Worm (Caenorhabditis elegans): ENCODE measurements around the gene pph-2.

Gene pph-2

DNA sequence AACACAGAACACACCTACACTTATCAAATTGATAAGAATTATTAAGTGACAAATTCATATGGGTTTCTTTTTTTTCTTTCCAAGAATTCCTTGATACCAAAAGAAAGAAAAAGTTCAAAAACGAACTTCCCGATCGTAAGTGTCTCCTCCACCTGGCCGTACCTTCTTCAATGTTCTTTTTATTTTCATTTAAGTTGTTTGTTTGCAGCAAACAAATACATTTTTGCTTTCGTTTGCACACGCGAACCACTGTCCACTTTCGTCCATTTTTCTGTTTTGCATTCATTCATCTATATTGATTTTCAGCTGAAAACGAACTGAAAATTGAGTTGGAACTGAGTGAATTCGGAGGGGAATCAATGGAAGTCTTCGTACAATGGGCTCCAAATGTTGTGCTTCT lies 34.1 kb upstream of the pph-2 start, which contains the start of gene VZK822L.2:
Gene VZK822L.2 (plus strand): TSS at position 301 of the 400 bp plus-strand sequence.
- no peak for TF ChIP-seq tbx-11 (GFP tag; IDR thresholded peaks at IDR 0.05)
- TF ChIP-seq hnd-1 (tag; optimal IDR thresholded peaks at IDR 0.05): no peak
- no peak for TF ChIP-seq F13C5.2 (tag; optimal IDR thresholded peaks at IDR 0.05)

DNA sequence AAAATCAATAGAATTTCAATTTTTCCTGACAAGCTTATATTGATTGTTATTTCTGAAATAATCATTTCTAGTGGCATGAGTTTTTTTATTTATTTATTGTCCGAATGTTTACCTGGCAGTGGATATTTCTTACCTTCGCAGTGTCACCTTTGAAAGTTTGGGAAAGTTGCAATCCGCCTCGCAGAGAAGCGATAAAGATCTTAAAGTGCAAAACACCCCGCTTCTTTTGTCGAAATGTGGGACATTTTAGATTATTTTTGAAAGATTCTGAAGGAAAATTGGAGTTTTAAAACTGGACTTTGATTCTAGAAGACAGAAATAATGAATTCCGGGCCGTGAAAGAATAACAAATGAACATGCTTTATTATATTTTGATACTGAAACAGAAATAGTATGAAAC lies 31.2 kb upstream of the pph-2 start:
- TF ChIP-seq pes-1 (GFP tag; IDR thresholded peaks at IDR 0.05): no peak

DNA sequence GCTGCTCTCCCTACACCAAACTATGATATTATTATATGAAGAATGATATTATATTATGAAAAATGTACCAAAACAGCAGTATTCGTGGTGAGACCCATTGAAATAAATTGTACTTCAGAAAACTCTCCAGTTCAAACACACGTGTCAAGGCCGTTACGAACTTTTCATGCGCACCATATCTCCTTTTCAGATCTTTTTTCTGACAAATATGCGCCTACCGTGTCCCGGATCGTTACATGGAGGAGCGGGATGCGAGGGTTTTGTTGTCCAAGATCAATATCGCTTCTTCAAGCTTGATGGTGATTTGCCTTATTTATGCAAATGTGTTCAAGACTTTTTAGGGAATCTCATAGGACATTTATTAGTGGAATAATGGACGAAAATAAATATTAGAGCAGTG lies 26.1 kb upstream of the pph-2 start:
- TF ChIP-seq pes-1 (GFP tag; IDR thresholded peaks at IDR 0.05): no peak
- TF ChIP-seq tra-4 (tag; optimal IDR thresholded peaks at IDR 0.05): no peak
- TF ChIP-seq scrt-1 (GFP tag; IDR thresholded peaks at IDR 0.05): no peak
- TF ChIP-seq hmbx-1 (tag; optimal IDR thresholded peaks at IDR 0.05): no peak
- TF ChIP-seq B0310.2 (tag; optimal IDR thresholded peaks at IDR 0.05): no peak
- no peak for TF ChIP-seq ets-7 (tag; optimal IDR thresholded peaks at IDR 0.05)
- no peak for TF ChIP-seq tbx-11 (GFP tag; IDR thresholded peaks at IDR 0.05)
- TF ChIP-seq ama-1 (optimal IDR thresholded peaks at IDR 0.05): no peak
- TF ChIP-seq flt-1 (GFP tag; IDR thresholded peaks at IDR 0.05): no peak
- TF ChIP-seq sea-1 (GFP tag; conservative IDR thresholded peaks at IDR 0.05): no peak
- no peak for TF ChIP-seq F13C5.2 (tag; optimal IDR thresholded peaks at IDR 0.05)
- no peak for TF ChIP-seq ceh-13 (GFP tag; optimal IDR thresholded peaks at IDR 0.05)
- TF ChIP-seq tbx-37 (GFP tag; conservative IDR thresholded peaks at IDR 0.05): no peak
- TF ChIP-seq hmg-4 (GFP tag; optimal IDR thresholded peaks at IDR 0.05): no peak

DNA sequence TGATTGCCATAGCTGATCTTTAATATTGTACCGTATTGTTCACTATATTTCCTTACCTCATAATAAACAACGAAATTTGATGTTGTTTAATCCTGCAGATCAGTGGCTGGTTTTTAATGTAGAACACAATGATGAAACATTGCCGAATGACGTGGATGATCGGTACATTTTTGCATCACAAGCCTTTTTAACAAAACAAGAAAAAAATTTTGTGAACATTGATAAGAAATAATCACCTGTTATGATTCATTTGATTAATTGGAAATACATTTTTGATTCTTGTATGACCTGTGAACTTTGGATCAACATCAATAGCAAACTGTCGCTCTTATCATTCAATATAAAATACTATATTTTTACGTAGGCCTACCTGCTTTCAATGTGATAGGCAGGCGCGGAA lies 25.3 kb upstream of the pph-2 start:
- TF ChIP-seq tbx-11 (GFP tag; IDR thresholded peaks at IDR 0.05) (no peak), ceh-13 (GFP tag; optimal IDR thresholded peaks at IDR 0.05) (no peak), ama-1 (optimal IDR thresholded peaks at IDR 0.05) (no peak), B0310.2 (tag; optimal IDR thresholded peaks at IDR 0.05) (no peak), hmg-4 (GFP tag; optimal IDR thresholded peaks at IDR 0.05) (no peak), aly-1 (tag; optimal IDR thresholded peaks at IDR 0.05) (no peak), hmbx-1 (tag; optimal IDR thresholded peaks at IDR 0.05) (no peak), hnd-1 (tag; optimal IDR thresholded peaks at IDR 0.05) (no peak), tra-4 (tag; optimal IDR thresholded peaks at IDR 0.05) (no peak), scrt-1 (GFP tag; IDR thresholded peaks at IDR 0.05) (no peak), sea-1 (GFP tag; conservative IDR thresholded peaks at IDR 0.05) (no peak), tbx-37 (GFP tag; conservative IDR thresholded peaks at IDR 0.05) (no peak), ceh-36 (tag; optimal IDR thresholded peaks at IDR 0.05) (no peak), ets-7 (tag; optimal IDR thresholded peaks at IDR 0.05) (no peak), flt-1 (GFP tag; IDR thresholded peaks at IDR 0.05) (no peak), pes-1 (GFP tag; IDR thresholded peaks at IDR 0.05) (no peak), F13C5.2 (tag; optimal IDR thresholded peaks at IDR 0.05) (no peak)

DNA sequence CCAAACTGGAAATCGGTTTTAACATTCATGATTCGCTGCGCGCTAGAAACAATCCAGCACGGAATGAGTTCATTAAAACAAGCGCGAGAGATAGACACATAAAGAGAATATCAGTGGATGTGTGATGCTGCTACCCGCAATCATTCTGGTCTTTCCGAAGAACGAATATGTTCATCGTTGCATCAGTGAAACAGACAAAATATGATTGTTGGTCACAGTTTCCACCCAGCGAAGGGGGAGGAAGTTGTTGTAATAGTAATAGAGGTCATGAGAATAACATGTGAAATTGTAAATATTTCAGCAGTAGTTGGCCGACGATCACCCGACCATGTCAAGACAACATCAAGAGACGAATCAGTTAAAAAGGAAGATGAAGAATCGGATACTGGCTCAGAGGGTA lies 23.6 kb upstream of the pph-2 start:
- TF ChIP-seq ama-1 (optimal IDR thresholded peaks at IDR 0.05) (no peak), ceh-13 (GFP tag; optimal IDR thresholded peaks at IDR 0.05) (no peak), hnd-1 (tag; optimal IDR thresholded peaks at IDR 0.05) (no peak), ets-7 (tag; optimal IDR thresholded peaks at IDR 0.05) (no peak), aly-1 (tag; optimal IDR thresholded peaks at IDR 0.05) (no peak), flt-1 (GFP tag; IDR thresholded peaks at IDR 0.05) (no peak), tbx-37 (GFP tag; conservative IDR thresholded peaks at IDR 0.05) (no peak), tbx-11 (GFP tag; IDR thresholded peaks at IDR 0.05) (no peak), B0310.2 (tag; optimal IDR thresholded peaks at IDR 0.05) (no peak), hmg-4 (GFP tag; optimal IDR thresholded peaks at IDR 0.05) (no peak), F13C5.2 (tag; optimal IDR thresholded peaks at IDR 0.05) (no peak), scrt-1 (GFP tag; IDR thresholded peaks at IDR 0.05) (no peak), ceh-36 (tag; optimal IDR thresholded peaks at IDR 0.05) (no peak)

DNA sequence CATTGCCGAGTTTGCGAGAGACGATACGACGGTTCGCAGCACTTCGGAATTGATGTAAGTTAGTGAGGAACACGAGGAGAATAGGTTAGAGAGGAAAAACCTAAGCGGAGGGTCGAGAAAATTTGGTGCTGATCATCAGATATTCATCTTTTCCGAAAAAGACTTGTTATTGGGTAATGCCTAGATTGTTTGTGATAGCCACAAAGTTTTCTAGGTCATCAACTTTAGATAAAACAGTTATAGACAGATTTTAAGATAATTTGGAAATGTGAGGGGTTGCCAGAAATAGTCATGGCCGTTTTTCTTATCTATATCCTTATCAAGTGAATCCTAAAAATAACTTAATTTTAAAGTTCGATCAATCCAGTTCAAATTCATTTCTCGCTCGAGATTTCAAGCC lies 22.8 kb upstream of the pph-2 start:
- TF ChIP-seq ceh-13 (GFP tag; optimal IDR thresholded peaks at IDR 0.05) (no peak), F13C5.2 (tag; optimal IDR thresholded peaks at IDR 0.05) (no peak), sea-1 (GFP tag; conservative IDR thresholded peaks at IDR 0.05) (no peak), hmbx-1 (tag; optimal IDR thresholded peaks at IDR 0.05) (no peak), B0310.2 (tag; optimal IDR thresholded peaks at IDR 0.05) (no peak), flt-1 (GFP tag; IDR thresholded peaks at IDR 0.05) (no peak), ama-1 (optimal IDR thresholded peaks at IDR 0.05) (no peak), aly-1 (tag; optimal IDR thresholded peaks at IDR 0.05) (no peak), hnd-1 (tag; optimal IDR thresholded peaks at IDR 0.05) (no peak), ets-7 (tag; optimal IDR thresholded peaks at IDR 0.05) (no peak), tra-4 (tag; optimal IDR thresholded peaks at IDR 0.05) (no peak), tbx-11 (GFP tag; IDR thresholded peaks at IDR 0.05) (no peak), tbx-37 (GFP tag; conservative IDR thresholded peaks at IDR 0.05) (no peak), ceh-36 (tag; optimal IDR thresholded peaks at IDR 0.05) (no peak), scrt-1 (GFP tag; IDR thresholded peaks at IDR 0.05) (no peak), pes-1 (GFP tag; IDR thresholded peaks at IDR 0.05) (no peak), hmg-4 (GFP tag; optimal IDR thresholded peaks at IDR 0.05) (no peak)

DNA sequence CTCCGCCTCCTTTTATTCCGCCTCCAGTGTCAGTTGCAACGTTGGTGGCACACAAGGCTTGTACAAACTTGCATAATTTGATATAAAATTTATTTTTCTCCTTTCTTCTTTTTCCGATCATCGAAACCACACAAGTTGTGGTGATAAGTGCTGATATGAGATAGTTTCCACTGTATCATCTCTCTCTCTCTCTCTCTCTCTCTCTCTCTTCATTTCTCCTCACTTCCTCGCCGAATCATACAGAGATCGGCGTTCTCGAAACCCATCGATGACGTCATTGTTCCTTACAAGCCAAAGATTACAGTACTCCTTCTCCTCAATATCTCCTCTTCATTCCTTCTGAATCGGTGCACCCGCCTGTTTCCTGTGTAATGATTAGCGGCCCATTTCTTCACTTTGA lies 21.8 kb upstream of the pph-2 start, which contains the start of gene nhr-43:
Gene nhr-43 (plus strand): TSS at position 233 of the 400 bp plus-strand sequence.
- TF ChIP-seq ceh-36 (tag; optimal IDR thresholded peaks at IDR 0.05) (no peak), flt-1 (GFP tag; IDR thresholded peaks at IDR 0.05) (no peak), scrt-1 (GFP tag; IDR thresholded peaks at IDR 0.05) (no peak), hmbx-1 (tag; optimal IDR thresholded peaks at IDR 0.05) (no peak), B0310.2 (tag; optimal IDR thresholded peaks at IDR 0.05) (no peak), hnd-1 (tag; optimal IDR thresholded peaks at IDR 0.05) (no peak), tbx-11 (GFP tag; IDR thresholded peaks at IDR 0.05) (no peak), ets-7 (tag; optimal IDR thresholded peaks at IDR 0.05) (no peak), hmg-4 (GFP tag; optimal IDR thresholded peaks at IDR 0.05) (no peak), ama-1 (optimal IDR thresholded peaks at IDR 0.05) (no peak), F13C5.2 (tag; optimal IDR thresholded peaks at IDR 0.05) (no peak), ceh-13 (GFP tag; optimal IDR thresholded peaks at IDR 0.05) (no peak), aly-1 (tag; optimal IDR thresholded peaks at IDR 0.05) (no peak), tbx-37 (GFP tag; conservative IDR thresholded peaks at IDR 0.05) (no peak), sea-1 (GFP tag; conservative IDR thresholded peaks at IDR 0.05) (no peak), pes-1 (GFP tag; IDR thresholded peaks at IDR 0.05) (no peak), tra-4 (tag; optimal IDR thresholded peaks at IDR 0.05) (no peak)

DNA sequence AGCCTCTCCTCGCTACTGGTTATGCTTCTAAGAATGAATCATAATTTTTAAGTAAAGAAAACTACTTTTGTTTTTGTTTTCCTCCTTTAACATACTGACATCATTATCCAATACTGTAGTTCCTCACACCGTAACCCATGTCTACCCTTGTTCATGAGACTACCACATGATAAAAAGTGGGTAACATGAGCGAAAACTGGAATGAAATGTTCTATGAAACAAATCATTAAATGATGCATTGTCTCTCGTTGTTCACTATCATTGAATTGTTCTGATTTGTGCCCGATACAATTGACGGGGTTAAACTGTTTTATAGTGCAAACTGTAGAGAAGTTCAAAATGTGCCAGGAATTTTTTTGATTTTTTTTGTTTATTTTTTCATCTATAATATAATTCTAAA lies 20.1 kb upstream of the pph-2 start:
- TF ChIP-seq ceh-13 (GFP tag; optimal IDR thresholded peaks at IDR 0.05) (no peak), B0310.2 (tag; optimal IDR thresholded peaks at IDR 0.05) (no peak), F13C5.2 (tag; optimal IDR thresholded peaks at IDR 0.05) (no peak), ama-1 (optimal IDR thresholded peaks at IDR 0.05) (no peak), flt-1 (GFP tag; IDR thresholded peaks at IDR 0.05) (no peak), scrt-1 (GFP tag; IDR thresholded peaks at IDR 0.05) (no peak), tbx-11 (GFP tag; IDR thresholded peaks at IDR 0.05) (no peak), hnd-1 (tag; optimal IDR thresholded peaks at IDR 0.05) (no peak), tbx-37 (GFP tag; conservative IDR thresholded peaks at IDR 0.05) (no peak)
